Worm (Caenorhabditis elegans) whole organism, L1 larva: ENCODE measurements around the gene F58F12.4.

Source experiments
- aly-2 ChIP-seq: fragments of 150-350 bp; optimal IDR thresholded peaks from 2 replicates; lab custom pipeline; 2014; ENCODE audit warnings: missing biosample characterization, missing genetic modification characterization
- ama-1 ChIP-seq: fragments of 150-350 bp; optimal IDR thresholded peaks from 2 replicates; lab custom pipeline; 2014
- ces-1 ChIP-seq: fragments of 150-350 bp; optimal IDR thresholded peaks from 2 replicates; lab custom pipeline; 2014; ENCODE audit warnings: missing biosample characterization, missing genetic modification reagents, missing genetic modification characterization
- elt-2 ChIP-seq: sonication (generic microtip); optimal IDR thresholded peaks from 2 replicates; lab custom pipeline; 2016; ENCODE audit warnings: missing genetic modification characterization, mild to moderate bottlenecking, inconsistent platforms, missing compliant biosample characterization, missing genetic modification reagents
- elt-3 ChIP-seq, 6 experiments: fragments of 150-350 bp in 1 of 6; sonication (generic microtip); optimal IDR thresholded peaks; 2 replicates each; lab custom pipeline; 2017 to 2018; ENCODE audit warnings: missing biosample characterization in 6 of 6, missing genetic modification characterization in 6 of 6, inconsistent platforms in 1 of 6
- lin-39 ChIP-seq: fragments of 150-350 bp; optimal IDR thresholded peaks from 2 replicates; lab custom pipeline; 2014; ENCODE audit warnings: missing biosample characterization, missing genetic modification reagents, missing genetic modification characterization
- nhr-28 ChIP-seq: fragments of 150-350 bp; optimal IDR thresholded peaks from 2 replicates; lab custom pipeline; 2014; ENCODE audit warnings: missing biosample characterization, missing genetic modification characterization
- nhr-76 ChIP-seq: sonication (generic microtip); optimal IDR thresholded peaks from 2 replicates; lab custom pipeline; 2017; ENCODE audit warnings: missing biosample characterization, missing genetic modification characterization
- nhr-77 ChIP-seq: fragments of 150-350 bp; optimal IDR thresholded peaks from 2 replicates; lab custom pipeline; 2014; ENCODE audit warnings: missing biosample characterization, missing genetic modification characterization

DNA sequence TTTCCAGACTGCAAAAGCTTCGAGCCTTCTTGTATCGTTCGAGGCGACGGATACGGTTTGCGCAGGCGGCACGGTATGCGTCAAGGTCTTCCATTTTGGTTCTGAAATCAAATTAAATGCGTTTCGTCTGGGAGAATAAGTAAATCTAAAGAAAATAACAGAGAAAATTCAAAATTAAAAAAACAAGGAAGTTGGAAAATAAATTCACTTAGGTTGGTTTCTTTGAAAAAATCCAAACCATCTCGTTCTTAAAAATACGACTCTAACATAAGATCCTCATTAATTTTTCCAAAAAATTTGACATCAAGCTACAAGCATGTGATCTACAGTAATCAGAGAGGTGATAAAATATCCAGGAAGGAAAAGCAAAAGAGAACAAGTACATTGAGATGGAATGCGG, 23.6 kb downstream of the F58F12.4 start, which contains the start of gene T25D10.4:
- TF ChIP-seq elt-2 (tag; lab: Kevin White, UChicago) (no peak), nhr-77 (no peak), ces-1 (GFP tag; lab: Kevin White, UChicago) (no peak), aly-2 (tag; lab: Kevin White, UChicago) (no peak), ama-1 (lab: Kevin White, UChicago) (no peak), lin-39 (tag; lab: Kevin White, UChicago) (no peak), nhr-28 (tag; lab: Kevin White, UChicago) (no peak), elt-3 (tag; optimal IDR thresholded peaks at IDR 0.05; lab: Kevin White, UChicago) (no peak), nhr-76 (tag; lab: Kevin White, UChicago) (no peak)
